Fruit fly (Drosophila melanogaster) whole organism, pupa: ENCODE data around the gene COX6CL.

Experiments
- CG10348 ChIP-seq: fragments of 200-800 bp; sonication (Bioruptor generic); IDR thresholded peaks from 2 replicates; pipeline ENCODE4 v1.3.6; 2022; ENCODE audit warnings: missing biosample characterization, missing genetic modification characterization
- CG12605 ChIP-seq: fragments of 200-800 bp; sonication (Bioruptor generic); IDR thresholded peaks from 2 replicates; pipeline ENCODE4 v1.3.6; 2022; ENCODE audit warnings: missing biosample characterization, missing genetic modification characterization
- CG13204 ChIP-seq: fragments of 200-800 bp; sonication (Bioruptor generic); optimal IDR thresholded peaks from 2 replicates; lab custom pipeline; 2018; ENCODE audit warnings: missing biosample characterization, mild to moderate bottlenecking, missing genetic modification characterization, moderate library complexity
- CG14655 ChIP-seq: fragments of 200-800 bp; sonication (Bioruptor generic); optimal IDR thresholded peaks from 3 replicates; lab custom pipeline; 2017; ENCODE audit warnings: mild to moderate bottlenecking, missing biosample characterization, missing genetic modification reagents, missing genetic modification characterization
- CG8159 ChIP-seq: fragments of 200-800 bp; sonication (Bioruptor generic); optimal IDR thresholded peaks from 3 replicates; lab custom pipeline; 2018; ENCODE audit warnings: missing biosample characterization, mild to moderate bottlenecking, missing genetic modification characterization, moderate library complexity
- CG9948 ChIP-seq: fragments of 200-800 bp; sonication (Bioruptor generic); optimal IDR thresholded peaks from 2 replicates; lab custom pipeline; 2018; ENCODE audit warnings: missing biosample characterization, mild to moderate bottlenecking, missing genetic modification characterization, moderate library complexity
- D1 ChIP-seq: fragments of 200-800 bp; sonication (Bioruptor generic); optimal IDR thresholded peaks from 2 replicates; lab custom pipeline; 2018; ENCODE audit warnings: missing biosample characterization, mild to moderate bottlenecking, missing genetic modification characterization, moderate library complexity
- EcR ChIP-seq: fragments of 200-800 bp; sonication (Bioruptor generic); optimal IDR thresholded peaks from 3 replicates; lab custom pipeline; 2019; ENCODE audit warnings: missing biosample characterization, missing genetic modification characterization, mild to moderate bottlenecking, moderate library complexity, missing genetic modification reagents
- Pif1A ChIP-seq: fragments of 200-800 bp; sonication (Bioruptor generic); optimal IDR thresholded peaks from 3 replicates; lab custom pipeline; 2016; ENCODE audit warnings: missing biosample characterization, missing genetic modification characterization
- Pif1B ChIP-seq: fragments of 200-800 bp; sonication (Bioruptor generic); optimal IDR thresholded peaks from 3 replicates; lab custom pipeline; 2016; ENCODE audit warnings: missing biosample characterization, missing genetic modification characterization
- fd96Ca ChIP-seq: fragments of 200-800 bp; sonication (Bioruptor generic); IDR thresholded peaks from 3 replicates; pipeline ENCODE4 v1.3.6; 2022; ENCODE audit warnings: missing biosample characterization, missing genetic modification characterization
- gl ChIP-seq: fragments of 200-800 bp; sonication (Bioruptor generic); optimal IDR thresholded peaks from 2 replicates; lab custom pipeline; 2018; ENCODE audit warnings: missing biosample characterization, mild to moderate bottlenecking, missing genetic modification characterization

DNA sequence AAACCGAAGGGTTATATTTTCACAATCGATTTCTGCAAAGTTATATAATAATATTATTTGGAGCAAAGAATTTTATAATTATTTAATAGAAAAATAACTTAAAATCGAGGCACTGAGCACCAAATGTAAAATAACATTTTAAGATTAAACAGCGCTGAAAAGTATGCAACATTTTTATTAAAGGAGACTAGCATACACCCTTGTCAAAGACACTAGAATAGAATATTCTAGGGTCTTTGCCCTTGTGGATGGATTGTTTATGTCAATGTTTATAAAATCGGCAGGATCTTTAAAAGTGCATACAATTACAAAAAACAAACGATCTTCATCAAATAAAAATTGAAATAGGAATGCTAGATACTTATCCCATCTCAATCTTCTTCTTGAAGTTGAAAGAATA, 14.2 kb downstream of the COX6CL start:
- TF ChIP-seq CG12605 (GFP tag; lab: Robert Waterston, UW) = no peak
- no peak for TF ChIP-seq D1 (tag; lab: Kevin White, UChicago)
- TF ChIP-seq Pif1B (GFP tag; lab: Kevin White, UChicago) = no peak
- TF ChIP-seq CG10348 (GFP tag; lab: Robert Waterston, UW) = no peak
- no peak for TF ChIP-seq Pif1A (GFP tag; lab: Kevin White, UChicago)
- no peak for TF ChIP-seq EcR (GFP tag; lab: Kevin White, UChicago)
- TF ChIP-seq CG14655 (GFP tag; lab: Kevin White, UChicago) = no peak
- TF ChIP-seq fd96Ca (GFP tag; lab: Robert Waterston, UW) = no peak
- no peak for TF ChIP-seq CG13204
- TF ChIP-seq CG9948 = no peak
- TF ChIP-seq gl (tag; lab: Kevin White, UChicago) = no peak
- TF ChIP-seq CG8159 (tag; lab: Kevin White, UChicago) = no peak
